Worm (Caenorhabditis elegans) whole organism, early embryonic: ENCODE data around the gene Y113G7A.22.

Source experiments
- ama-1 ChIP-seq: fragments of 150-350 bp; optimal IDR thresholded peaks from 2 replicates; lab custom pipeline; 2014
- ceh-13 ChIP-seq: fragments of 200-800 bp; sonication (Bioruptor generic); optimal IDR thresholded peaks from 2 replicates; lab custom pipeline; 2018; ENCODE audit warnings: mild to moderate bottlenecking, missing genetic modification characterization, missing compliant biosample characterization
- ceh-36 ChIP-seq: sonication (generic microtip); optimal IDR thresholded peaks from 2 replicates; lab custom pipeline; 2016; ENCODE audit warnings: missing genetic modification characterization, inconsistent platforms, missing compliant biosample characterization
- flt-1 ChIP-seq: fragments of 200-800 bp; sonication (Bioruptor generic); IDR thresholded peaks from 2 replicates; pipeline ENCODE4 v1.3.6; 2022; ENCODE audit warnings: missing genetic modification characterization, missing compliant biosample characterization
- hnd-1 ChIP-seq: sonication (generic microtip); optimal IDR thresholded peaks from 2 replicates; lab custom pipeline; 2016; ENCODE audit warnings: missing genetic modification characterization, missing compliant biosample characterization

DNA sequence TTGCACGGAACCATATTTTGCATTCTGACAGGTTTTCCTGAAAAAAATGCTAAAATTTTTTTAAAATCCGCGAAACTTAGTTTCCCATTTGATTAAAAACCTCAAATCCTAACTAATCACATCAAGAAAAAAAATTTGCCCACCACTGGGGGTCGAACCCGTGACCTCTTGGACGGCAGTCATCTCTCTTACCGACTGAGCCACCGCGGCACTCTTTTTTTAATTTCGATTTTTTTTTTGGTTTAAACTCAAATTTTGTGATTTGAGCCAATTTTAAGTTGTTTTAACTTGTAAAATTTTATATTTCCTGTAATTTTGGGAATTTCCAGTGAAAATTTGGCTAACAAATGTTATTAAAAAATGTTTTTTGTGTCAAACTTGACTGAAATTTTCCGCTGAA, 15.4 kb downstream of the Y113G7A.22 start:
- no peak for TF ChIP-seq hnd-1 (tag; lab: Kevin White, UChicago)
- TF ChIP-seq flt-1 (GFP tag; lab: Robert Waterston, UW) = no peak
- no peak for TF ChIP-seq ceh-13 (GFP tag; lab: Kevin White, UChicago)
- TF ChIP-seq ama-1 (lab: Kevin White, UChicago) = no peak
- TF ChIP-seq ceh-36 (tag; lab: Kevin White, UChicago) = no peak
